Worm (Caenorhabditis elegans) whole organism, early embryonic: Measurements from ENCODE around the gene pot-1.
"Not testable (repeated sequence)": the region's sequence is repeated elsewhere in the genome, so short reads cannot be mapped to it uniquely, and the experiment has no call there.

Source experiments
- B0310.2 ChIP-seq: sonication (generic microtip); optimal IDR thresholded peaks from 2 replicates; lab custom pipeline; 2016; ENCODE audit warnings: mild to moderate bottlenecking, missing genetic modification characterization, missing compliant biosample characterization
- F13C5.2 ChIP-seq: sonication (generic microtip); optimal IDR thresholded peaks from 2 replicates; lab custom pipeline; 2017; ENCODE audit warnings: mild to moderate bottlenecking, missing genetic modification characterization, inconsistent platforms, missing compliant biosample characterization
- aly-1 ChIP-seq: sonication (generic microtip); optimal IDR thresholded peaks from 2 replicates; lab custom pipeline; 2016; ENCODE audit warnings: missing genetic modification characterization, missing compliant biosample characterization
- ama-1 ChIP-seq: fragments of 150-350 bp; optimal IDR thresholded peaks from 2 replicates; lab custom pipeline; 2014
- ceh-13 ChIP-seq: fragments of 200-800 bp; sonication (Bioruptor generic); optimal IDR thresholded peaks from 2 replicates; lab custom pipeline; 2018; ENCODE audit warnings: mild to moderate bottlenecking, missing genetic modification characterization, missing compliant biosample characterization
- ceh-36 ChIP-seq: sonication (generic microtip); optimal IDR thresholded peaks from 2 replicates; lab custom pipeline; 2016; ENCODE audit warnings: missing genetic modification characterization, inconsistent platforms, missing compliant biosample characterization
- ets-7 ChIP-seq: sonication (generic microtip); optimal IDR thresholded peaks from 2 replicates; lab custom pipeline; 2016; ENCODE audit warnings: missing genotype, missing genetic modification characterization, missing compliant biosample characterization
- flt-1 ChIP-seq: fragments of 200-800 bp; sonication (Bioruptor generic); IDR thresholded peaks from 2 replicates; pipeline ENCODE4 v1.3.6; 2022; ENCODE audit warnings: missing genetic modification characterization, missing compliant biosample characterization
- hmbx-1 ChIP-seq: sonication (generic microtip); optimal IDR thresholded peaks from 2 replicates; lab custom pipeline; 2016; ENCODE audit warnings: mild to moderate bottlenecking, missing genetic modification characterization, missing compliant biosample characterization
- hmg-4 ChIP-seq: fragments of 200-800 bp; sonication (Bioruptor generic); optimal IDR thresholded peaks from 2 replicates; lab custom pipeline; 2018; ENCODE audit warnings: mild to moderate bottlenecking, missing genetic modification characterization, missing compliant biosample characterization
- hnd-1 ChIP-seq: sonication (generic microtip); optimal IDR thresholded peaks from 2 replicates; lab custom pipeline; 2016; ENCODE audit warnings: missing genetic modification characterization, missing compliant biosample characterization
- pes-1 ChIP-seq: fragments of 200-800 bp; sonication (Bioruptor generic); IDR thresholded peaks from 2 replicates; pipeline ENCODE4 v1.3.6; 2022; ENCODE audit warnings: missing genetic modification reagents, missing genetic modification characterization, missing compliant biosample characterization
- scrt-1 ChIP-seq: fragments of 200-800 bp; sonication (Bioruptor generic); IDR thresholded peaks from 2 replicates; pipeline ENCODE4 v1.3.6; 2022; ENCODE audit warnings: missing genetic modification characterization, missing compliant biosample characterization
- sea-1 ChIP-seq: fragments of 200-800 bp; sonication (Bioruptor generic); conservative IDR thresholded peaks from 2 replicates; pipeline ENCODE4 v1.3.6; 2022; ENCODE audit warnings: missing genetic modification characterization, missing compliant biosample characterization
- tbx-11 ChIP-seq: fragments of 200-800 bp; sonication (Bioruptor generic); IDR thresholded peaks from 2 replicates; pipeline ENCODE4 v1.3.6; 2022; ENCODE audit warnings: missing genetic modification characterization, missing compliant biosample characterization
- tbx-37 ChIP-seq: fragments of 200-800 bp; sonication (Bioruptor generic); conservative IDR thresholded peaks from 2 replicates; pipeline ENCODE4 v1.3.6; 2022; ENCODE audit warnings: missing genetic modification reagents, missing genetic modification characterization, missing compliant biosample characterization
- tra-4 ChIP-seq: sonication (generic microtip); optimal IDR thresholded peaks from 2 replicates; lab custom pipeline; 2017; ENCODE audit warnings: missing genetic modification characterization, missing compliant biosample characterization

Gene pot-1

ce11 chrIII:7142172-7142601, 8.7 kb upstream of the pot-1 start:
- no peak for TF ChIP-seq flt-1 (GFP tag; lab: Robert Waterston, UW)
- TF ChIP-seq tbx-37, result no peak
- no peak for TF ChIP-seq ceh-13 (GFP tag; lab: Kevin White, UChicago)
- TF ChIP-seq B0310.2 (tag; lab: Kevin White, UChicago), result no peak
- no peak for TF ChIP-seq hmg-4
- TF ChIP-seq pes-1 (GFP tag; lab: Robert Waterston, UW), result peak; percentile 53; the same call in 1 of the 2 replicates
- no peak for TF ChIP-seq tra-4 (tag; lab: Kevin White, UChicago)
- TF ChIP-seq ama-1 (lab: Kevin White, UChicago), result peak; percentile 90
- TF ChIP-seq hmbx-1 (tag; lab: Kevin White, UChicago), result no peak
- no peak for TF ChIP-seq hnd-1 (tag; lab: Kevin White, UChicago)

ce11 chrIII:7141285-7141715, 7.8 kb upstream of the pot-1 start:
- TF ChIP-seq ama-1 (lab: Kevin White, UChicago) (peak; percentile 94), hmg-4 (peak; percentile 8), flt-1 (GFP tag; lab: Robert Waterston, UW) (no peak), ets-7 (tag; lab: Kevin White, UChicago) (no peak), hnd-1 (tag; lab: Kevin White, UChicago) (no peak)

- TF ChIP-seq ama-1 (lab: Kevin White, UChicago) (peak; percentile 76), aly-1 (no peak), hmg-4 (no peak), ceh-36 (tag; lab: Kevin White, UChicago) (no peak)
These were observed 6.8 kb upstream of the pot-1 start for ce11 chrIII:7140228-7140710.

- no peak for TF ChIP-seq hmbx-1 (tag; lab: Kevin White, UChicago)
- TF ChIP-seq ceh-13 (GFP tag; lab: Kevin White, UChicago), result no peak
- no peak for TF ChIP-seq flt-1 (GFP tag; lab: Robert Waterston, UW)
- TF ChIP-seq F13C5.2 (tag; lab: Kevin White, UChicago), result no peak
- no peak for TF ChIP-seq ets-7 (tag; lab: Kevin White, UChicago)
- TF ChIP-seq hnd-1 (tag; lab: Kevin White, UChicago), result no peak
- TF ChIP-seq tra-4 (tag; lab: Kevin White, UChicago), result no peak
- TF ChIP-seq tbx-37, result no peak
- TF ChIP-seq hmg-4, result no peak
- no peak for TF ChIP-seq B0310.2 (tag; lab: Kevin White, UChicago)
- TF ChIP-seq sea-1 (GFP tag; lab: Robert Waterston, UW), result no peak
- no peak for TF ChIP-seq ama-1 (lab: Kevin White, UChicago)
- no peak for TF ChIP-seq ceh-36 (tag; lab: Kevin White, UChicago)
- no peak for TF ChIP-seq tbx-11 (GFP tag; lab: Robert Waterston, UW)
- no peak for TF ChIP-seq aly-1
- TF ChIP-seq pes-1 (GFP tag; lab: Robert Waterston, UW), result no peak
- TF ChIP-seq scrt-1 (GFP tag; lab: Robert Waterston, UW), result no peak
These were observed 4.7 kb upstream of the pot-1 start, which contains the start of gene B0280.11 for ce11 chrIII:7138178-7138577. B0280.11 (minus strand) TSS chrIII:7138278.

- no peak for TF ChIP-seq ceh-36 (tag; lab: Kevin White, UChicago)
These were observed 2.5 kb upstream of the pot-1 start, which contains the start of gene B0280.17 for ce11 chrIII:7136015-7136414. B0280.17 (minus strand) TSS chrIII:7136115.

ce11 chrIII:7128601-7129000, 4.9 kb downstream of the pot-1 start, which contains the start of gene viro-2:
viro-2 (plus strand) TSS chrIII:7128901.
- TF ChIP-seq pes-1 (GFP tag; lab: Robert Waterston, UW); tbx-37; B0310.2 (tag; lab: Kevin White, UChicago): not testable (repeated sequence)

- no peak for TF ChIP-seq aly-1
- TF ChIP-seq tbx-11 (GFP tag; lab: Robert Waterston, UW), result no peak
- no peak for TF ChIP-seq B0310.2 (tag; lab: Kevin White, UChicago)
- no peak for TF ChIP-seq F13C5.2 (tag; lab: Kevin White, UChicago)
- no peak for TF ChIP-seq ceh-13 (GFP tag; lab: Kevin White, UChicago)
- TF ChIP-seq ceh-36 (tag; lab: Kevin White, UChicago), result no peak
- no peak for TF ChIP-seq pes-1 (GFP tag; lab: Robert Waterston, UW)
- no peak for TF ChIP-seq ama-1 (lab: Kevin White, UChicago)
- no peak for TF ChIP-seq ets-7 (tag; lab: Kevin White, UChicago)
- no peak for TF ChIP-seq tbx-37
- TF ChIP-seq hnd-1 (tag; lab: Kevin White, UChicago), result no peak
- TF ChIP-seq sea-1 (GFP tag; lab: Robert Waterston, UW), result no peak
These were observed 9.1 kb downstream of the pot-1 start, which contains the start of gene B0280.2 for ce11 chrIII:7124364-7124763. B0280.2 (plus strand) TSS chrIII:7124664.

ce11 chrIII:7122860-7123259, 10.6 kb downstream of the pot-1 start, which contains the start of the genes B0280.9 and rpia-1:
B0280.9 (minus strand) TSS chrIII:7122895.
rpia-1 (plus strand) TSS chrIII:7123128.
- TF ChIP-seq tbx-37 (no peak), ceh-36 (tag; lab: Kevin White, UChicago) (no peak)

ce11 chrIII:7120477-7120876, 13.0 kb downstream of the pot-1 start:
- TF ChIP-seq flt-1 (GFP tag; lab: Robert Waterston, UW) (no peak), hnd-1 (tag; lab: Kevin White, UChicago) (no peak), tbx-37 (no peak), B0310.2 (tag; lab: Kevin White, UChicago) (no peak)
